Fruit fly (Drosophila melanogaster) whole organism, wandering third instar larva: ENCODE data around the gene CG4576.

Experiments used
- Abd-B ChIP-seq: fragments of >200 bp; optimal IDR thresholded peaks from 2 replicates; lab custom pipeline; 2017; ENCODE audit warnings: missing biosample characterization, missing genetic modification characterization
- CG32264 ChIP-seq: fragments of 200-800 bp; sonication (Bioruptor generic); optimal IDR thresholded peaks from 2 replicates; lab custom pipeline; 2016; ENCODE audit warnings: missing biosample characterization, missing genetic modification characterization
- CG9705 ChIP-seq: fragments of 200-800 bp; sonication (Bioruptor generic); optimal IDR thresholded peaks from 2 replicates; lab custom pipeline; 2018; ENCODE audit warnings: missing biosample characterization, mild to moderate bottlenecking, missing genetic modification characterization
- CrebA ChIP-seq: fragments of 200-800 bp; sonication (Bioruptor generic); optimal IDR thresholded peaks from 2 replicates; lab custom pipeline; 2016; ENCODE audit warnings: missing biosample characterization, mild to moderate bottlenecking, missing genetic modification characterization, borderline replicate concordance
- Dfd ChIP-seq: fragments of >200 bp; optimal IDR thresholded peaks from 2 replicates; lab custom pipeline; 2017; ENCODE audit warnings: missing biosample characterization, missing genetic modification characterization
- GATAd ChIP-seq: sonication (Bioruptor generic); optimal IDR thresholded peaks from 2 replicates; lab custom pipeline; 2016; ENCODE audit warnings: missing biosample characterization, missing genetic modification characterization
- HLH106 ChIP-seq: fragments of 200-800 bp; optimal IDR thresholded peaks from 3 replicates; lab custom pipeline; 2019; ENCODE audit warnings: missing biosample characterization, mild to moderate bottlenecking, missing genetic modification characterization, moderate library complexity
- Hnf4 ChIP-seq: fragments of 200-800 bp; sonication (Bioruptor generic); optimal IDR thresholded peaks from 2 replicates; lab custom pipeline; 2016; ENCODE audit warnings: missing biosample characterization, mild to moderate bottlenecking, missing genetic modification characterization
- Hr78 ChIP-seq: fragments of >200 bp; optimal IDR thresholded peaks from 2 replicates; lab custom pipeline; 2017; ENCODE audit warnings: missing biosample characterization, missing genetic modification characterization
- Hr83 ChIP-seq: fragments of 200-300 bp; sonication (Bioruptor generic); optimal IDR thresholded peaks from 2 replicates; lab custom pipeline; 2016; ENCODE audit warnings: missing biosample characterization, mild to moderate bottlenecking, missing genetic modification characterization, moderate library complexity; ENCODE audit not compliant: poor library complexity, severe bottlenecking
- Jra ChIP-seq: sonication (Bioruptor generic); optimal IDR thresholded peaks from 2 replicates; lab custom pipeline; 2016; ENCODE audit warnings: missing biosample characterization, missing genetic modification characterization
- Mio ChIP-seq: sonication (Bioruptor generic); optimal IDR thresholded peaks from 2 replicates; lab custom pipeline; 2016; ENCODE audit warnings: missing biosample characterization, missing genetic modification characterization
- Myc ChIP-seq: fragments of >200 bp; optimal IDR thresholded peaks from 2 replicates; lab custom pipeline; 2017
- N ChIP-seq: fragments of >200 bp; optimal IDR thresholded peaks from 2 replicates; lab custom pipeline; 2018; ENCODE audit warnings: missing biosample characterization, missing external identifiers, missing genetic modification characterization
- OdsH ChIP-seq: fragments of 200-800 bp; sonication (Bioruptor generic); optimal IDR thresholded peaks from 2 replicates; lab custom pipeline; 2016; ENCODE audit warnings: missing biosample characterization, mild to moderate bottlenecking, missing genetic modification characterization
- Sp1 ChIP-seq: fragments of 200-800 bp; sonication (Bioruptor generic); optimal IDR thresholded peaks from 3 replicates; lab custom pipeline; 2019; ENCODE audit warnings: missing biosample characterization, mild to moderate bottlenecking, missing genetic modification characterization, moderate library complexity
- Vsx2 ChIP-seq: fragments of 200-300, 225-300 bp; sonication (Bioruptor generic); optimal IDR thresholded peaks from 2 replicates; lab custom pipeline; 2018; ENCODE audit warnings: missing biosample characterization, missing genetic modification characterization; ENCODE audit not compliant: partially characterized antibody
- br ChIP-seq: fragments of 200-800 bp; sonication (Bioruptor generic); optimal IDR thresholded peaks from 2 replicates; lab custom pipeline; 2016; ENCODE audit warnings: missing biosample characterization, missing genetic modification characterization
- brk ChIP-seq: fragments of 200-800 bp; sonication (Bioruptor generic); optimal IDR thresholded peaks from 2 replicates; lab custom pipeline; 2016; ENCODE audit warnings: missing biosample characterization, mild to moderate bottlenecking, missing genetic modification characterization
- dl ChIP-seq, 2 experiments: fragments of 175-275, 200-275 bp in 1 of 2; fragments of 200-275 bp in 1 of 2; sonication (Bioruptor generic); optimal IDR thresholded peaks; lab custom pipeline; 2018; ENCODE audit warnings: mild to moderate bottlenecking in 2 of 2, missing biosample characterization in 2 of 2, missing genetic modification characterization in 2 of 2, moderate library complexity in 2 of 2; ENCODE audit not compliant: partially characterized antibody in 2 of 2, insufficient read depth in 1 of 2
- dmrt93B ChIP-seq: fragments of 200-800 bp; sonication (Bioruptor generic); optimal IDR thresholded peaks from 2 replicates; lab custom pipeline; 2018; ENCODE audit warnings: missing biosample characterization, mild to moderate bottlenecking, missing genetic modification characterization
- dsf ChIP-seq: sonication (Bioruptor generic); optimal IDR thresholded peaks from 2 replicates; lab custom pipeline; 2016; ENCODE audit warnings: missing biosample characterization, missing genetic modification characterization, borderline replicate concordance
- ey ChIP-seq: fragments of 200-800 bp; sonication (Bioruptor generic); optimal IDR thresholded peaks from 2 replicates; lab custom pipeline; 2016; ENCODE audit warnings: missing biosample characterization, missing genetic modification characterization
- foxo ChIP-seq, 2 experiments: fragments of 200-800 bp; sonication (Bioruptor generic); optimal IDR thresholded peaks; 2 replicates in 1 of 2; 3 replicates in 1 of 2; lab custom pipeline; 2016 to 2017; ENCODE audit warnings: missing biosample characterization in 2 of 2, missing genetic modification characterization in 2 of 2
- fru ChIP-seq: fragments of 200-800 bp; sonication (Bioruptor generic); optimal IDR thresholded peaks from 3 replicates; lab custom pipeline; 2016; ENCODE audit warnings: missing biosample characterization, mild to moderate bottlenecking, missing genetic modification characterization
- h ChIP-seq: fragments of 200-800 bp; sonication (Bioruptor generic); optimal IDR thresholded peaks from 3 replicates; lab custom pipeline; 2016; ENCODE audit warnings: missing biosample characterization, mild to moderate bottlenecking, missing genetic modification characterization
- jim ChIP-seq: fragments of 175-275, 200-325 bp; sonication (Bioruptor generic); optimal IDR thresholded peaks from 2 replicates; lab custom pipeline; 2016; ENCODE audit warnings: missing biosample characterization, mild to moderate bottlenecking, missing genetic modification characterization
- lola ChIP-seq: fragments of >200 bp; optimal IDR thresholded peaks from 2 replicates; lab custom pipeline; 2017; ENCODE audit warnings: missing biosample characterization, missing genetic modification characterization
- pan ChIP-seq: fragments of >200 bp; optimal IDR thresholded peaks from 2 replicates; lab custom pipeline; 2017
- psq ChIP-seq: fragments of 200-800 bp; sonication (Bioruptor generic); optimal IDR thresholded peaks from 3 replicates; lab custom pipeline; 2017; ENCODE audit warnings: missing biosample characterization, mild to moderate bottlenecking, missing genetic modification characterization, moderate library complexity
- rgr ChIP-seq: fragments of 200-800 bp; sonication (Bioruptor generic); optimal IDR thresholded peaks from 3 replicates; lab custom pipeline; 2016; ENCODE audit warnings: missing biosample characterization, mild to moderate bottlenecking, missing genetic modification characterization
- sage ChIP-seq: fragments of 200-800 bp; sonication (Bioruptor generic); optimal IDR thresholded peaks from 2 replicates; lab custom pipeline; 2016; ENCODE audit warnings: missing biosample characterization, mild to moderate bottlenecking, missing genetic modification characterization
- sv ChIP-seq: fragments of 200-800 bp; sonication (Bioruptor generic); optimal IDR thresholded peaks from 3 replicates; lab custom pipeline; 2016; ENCODE audit warnings: missing biosample characterization, missing genetic modification characterization
- tai ChIP-seq: sonication (Bioruptor generic); optimal IDR thresholded peaks from 2 replicates; lab custom pipeline; 2016; ENCODE audit warnings: missing biosample characterization, missing genetic modification characterization
- usp ChIP-seq: fragments of >200 bp; optimal IDR thresholded peaks from 2 replicates; lab custom pipeline; 2017; ENCODE audit warnings: missing biosample characterization, missing genetic modification characterization
- woc ChIP-seq: sonication (Bioruptor generic); optimal IDR thresholded peaks from 2 replicates; lab custom pipeline; 2016; ENCODE audit warnings: missing biosample characterization, mild to moderate bottlenecking, missing genetic modification characterization

The CG4576 gene

dm6 chr3R:15825521-15825920 lies at the start of gene CG4576:
Gene CG4576, plus strand, starts transcription at chr3R:15825747.
- no peak for TF ChIP-seq usp (GFP tag; lab: Kevin White, UChicago)
- no peak for TF ChIP-seq dmrt93B (GFP tag; lab: Kevin White, UChicago)
- no peak for TF ChIP-seq br (GFP tag; lab: Kevin White, UChicago)
- no peak for TF ChIP-seq h
- no peak for TF ChIP-seq Sp1 (GFP tag; lab: Kevin White, UChicago)
- TF ChIP-seq Hnf4 (GFP tag; lab: Kevin White, UChicago), result no peak
- TF ChIP-seq Mio, result no peak
- TF ChIP-seq Vsx2 (GFP tag; lab: Kevin White, UChicago), result no peak
- TF ChIP-seq GATAd (GFP tag; lab: Kevin White, UChicago), result no peak

dm6 chr3R:15779505-15779904 lies 46.0 kb upstream of the CG4576 start, which contains the start of gene CG5614:
Gene CG5614, plus strand, starts transcription at chr3R:15779805.
- no peak for TF ChIP-seq brk (GFP tag; lab: Kevin White, UChicago)
- TF ChIP-seq Mio, result no peak
- TF ChIP-seq Jra (GFP tag; lab: Kevin White, UChicago), result no peak
- TF ChIP-seq psq, result no peak
- TF ChIP-seq woc, result no peak
- TF ChIP-seq sv (GFP tag; lab: Kevin White, UChicago), result no peak
- no peak for TF ChIP-seq CG32264 (GFP tag; lab: Kevin White, UChicago)
- TF ChIP-seq h, result no peak
- no peak for TF ChIP-seq jim (GFP tag; lab: Kevin White, UChicago)
- TF ChIP-seq foxo (GFP tag; optimal IDR thresholded peaks at IDR 0.05; lab: Kevin White, UChicago), result no peak
- no peak for TF ChIP-seq Myc
- TF ChIP-seq N (GFP tag; lab: Kevin White, UChicago), result no peak
- no peak for TF ChIP-seq usp (GFP tag; lab: Kevin White, UChicago)
- no peak for TF ChIP-seq CrebA
- no peak for TF ChIP-seq pan (lab: Kevin White, UChicago)

dm6 chr3R:15784298-15784697 lies 41.2 kb upstream of the CG4576 start:
- TF ChIP-seq sv (GFP tag; lab: Kevin White, UChicago) (no peak), h (no peak), woc (no peak), OdsH (no peak)
- TF ChIP-seq, all 38 proteins: peak for 0

- TF ChIP-seq dsf (GFP tag; lab: Kevin White, UChicago) (no peak), Hnf4 (GFP tag; lab: Kevin White, UChicago) (no peak), dmrt93B (GFP tag; lab: Kevin White, UChicago) (no peak), brk (GFP tag; lab: Kevin White, UChicago) (no peak), N (GFP tag; lab: Kevin White, UChicago) (no peak)
Observed at dm6 chr3R:15786538-15786937, 39.0 kb upstream of the CG4576 start, which contains the start of gene CG9590. Gene CG9590, plus strand, starts transcription at chr3R:15786703.

- no peak for TF ChIP-seq OdsH
- TF ChIP-seq Dfd, result no peak
- no peak for TF ChIP-seq psq
- no peak for TF ChIP-seq GATAd (GFP tag; lab: Kevin White, UChicago)
- TF ChIP-seq brk (GFP tag; lab: Kevin White, UChicago), result no peak
- no peak for TF ChIP-seq tai (GFP tag; lab: Kevin White, UChicago)
- no peak for TF ChIP-seq Hr78 (GFP tag; lab: Kevin White, UChicago)
- no peak for TF ChIP-seq Hr83 (GFP tag; lab: Kevin White, UChicago)
- no peak for TF ChIP-seq pan (lab: Kevin White, UChicago)
- no peak for TF ChIP-seq HLH106 (tag; lab: Kevin White, UChicago)
- TF ChIP-seq usp (GFP tag; lab: Kevin White, UChicago), result no peak
- no peak for TF ChIP-seq dl (GFP tag; optimal IDR thresholded peaks at IDR 0.05; lab: Kevin White, UChicago; ENCODE audit: insufficient read depth in 1 of 2, partially characterized antibody in 2 of 2)
Observed at dm6 chr3R:15788221-15788620, 37.3 kb upstream of the CG4576 start, which contains the start of gene Uros2. Gene Uros2, plus strand, starts transcription at chr3R:15788521.

- TF ChIP-seq Abd-B (GFP tag; lab: Kevin White, UChicago) (no peak), GATAd (GFP tag; lab: Kevin White, UChicago) (no peak), jim (GFP tag; lab: Kevin White, UChicago) (peak; percentile 44), brk (GFP tag; lab: Kevin White, UChicago) (no peak), br (GFP tag; lab: Kevin White, UChicago) (no peak), lola (GFP tag; lab: Kevin White, UChicago) (no peak), Hr78 (GFP tag; lab: Kevin White, UChicago) (no peak), pan (lab: Kevin White, UChicago) (no peak), Dfd (no peak), rgr (GFP tag; lab: Kevin White, UChicago) (peak; percentile 14), Sp1 (GFP tag; lab: Kevin White, UChicago) (no peak), sage (GFP tag; lab: Kevin White, UChicago) (no peak), CrebA (no peak), CG9705 (peak; percentile 8), Hr83 (GFP tag; lab: Kevin White, UChicago) (peak; percentile 86), Jra (GFP tag; lab: Kevin White, UChicago) (peak; percentile 62), CG32264 (GFP tag; lab: Kevin White, UChicago) (no peak), ey (GFP tag; lab: Kevin White, UChicago) (peak; percentile 17), fru (no peak), woc (no peak), HLH106 (tag; lab: Kevin White, UChicago) (peak; percentile 26), tai (GFP tag; lab: Kevin White, UChicago) (no peak), usp (GFP tag; lab: Kevin White, UChicago) (no peak), Hnf4 (GFP tag; lab: Kevin White, UChicago) (peak; percentile 69), N (GFP tag; lab: Kevin White, UChicago) (no peak), dl (GFP tag; optimal IDR thresholded peaks at IDR 0.05; lab: Kevin White, UChicago; ENCODE audit: insufficient read depth in 1 of 2, partially characterized antibody in 2 of 2) (no peak), Vsx2 (GFP tag; lab: Kevin White, UChicago) (no peak)
Observed at dm6 chr3R:15792427-15792826, 33.1 kb upstream of the CG4576 start, which contains the start of gene Acyp2. Gene Acyp2, plus strand, starts transcription at chr3R:15792688.
